Worm (Caenorhabditis elegans) whole organism, L1 larva: Measurements from ENCODE around the gene F31F7.1.

Source experiments
- ceh-82 ChIP-seq, 3 experiments: fragments of 150-350 bp in 1 of 3; sonication (generic microtip) in 2 of 3; optimal IDR thresholded peaks; 2 replicates each; lab custom pipeline; 2014 to 2017; ENCODE audit warnings: missing biosample characterization in 3 of 3, missing genetic modification characterization in 3 of 3
- ces-1 ChIP-seq: fragments of 150-350 bp; optimal IDR thresholded peaks from 2 replicates; lab custom pipeline; 2014; ENCODE audit warnings: missing biosample characterization, missing genetic modification reagents, missing genetic modification characterization
- egl-27 ChIP-seq, 2 experiments: fragments of 150-350 bp in 1 of 2; sonication (generic microtip); optimal IDR thresholded peaks; 3 replicates each; lab custom pipeline; 2017 to 2018; ENCODE audit warnings: missing biosample characterization in 2 of 2, missing genetic modification characterization in 2 of 2, missing genetic modification reagents in 2 of 2
- ets-5 ChIP-seq: fragments of 200-800 bp; sonication (Bioruptor generic); IDR thresholded peaks from 2 replicates; pipeline ENCODE4 v1.3.6; 2022; ENCODE audit warnings: missing genetic modification characterization, missing compliant biosample characterization
- nhr-28 ChIP-seq: fragments of 150-350 bp; optimal IDR thresholded peaks from 2 replicates; lab custom pipeline; 2014; ENCODE audit warnings: missing biosample characterization, missing genetic modification characterization
- snpc-4 ChIP-seq: fragments of 150-350 bp; optimal IDR thresholded peaks from 2 replicates; lab custom pipeline; 2014; ENCODE audit warnings: missing biosample characterization, missing genetic modification characterization
- tbx-2 ChIP-seq: sonication (generic microtip); optimal IDR thresholded peaks from 2 replicates; lab custom pipeline; 2016; ENCODE audit warnings: missing genetic modification characterization, missing compliant biosample characterization
- ztf-11 ChIP-seq, 2 experiments: sonication (generic microtip); optimal IDR thresholded peaks; 2 replicates each; lab custom pipeline; 2016 to 2017; ENCODE audit warnings: missing genetic modification characterization in 2 of 2, missing biosample characterization in 1 of 2, missing compliant biosample characterization in 1 of 2

ce11 chrV:6226530-6227125 lies 49.6 kb upstream of the F31F7.1 start, which contains the start of gene W06H8.6:
- no peak for TF ChIP-seq nhr-28 (tag; lab: Kevin White, UChicago)
- no peak for TF ChIP-seq tbx-2 (tag; lab: Kevin White, UChicago)
- TF ChIP-seq ets-5 (GFP tag; lab: Robert Waterston, UW) = no peak
- no peak for TF ChIP-seq ces-1
- no peak for TF ChIP-seq ztf-11 (tag; optimal IDR thresholded peaks at IDR 0.05; lab: Kevin White, UChicago)
- TF ChIP-seq snpc-4 (tag; lab: Kevin White, UChicago) = no peak
- TF ChIP-seq egl-27 (tag; optimal IDR thresholded peaks at IDR 0.05; lab: Kevin White, UChicago) = no peak
- no peak for TF ChIP-seq ceh-82 (tag; optimal IDR thresholded peaks at IDR 0.05; lab: Kevin White, UChicago)
